Worm (Caenorhabditis elegans) whole organism, L2 larva: ENCODE results near the gene T08B6.9.

Experiments
- ZK546.5 ChIP-seq: sonication (generic microtip); optimal IDR thresholded peaks from 2 replicates; lab custom pipeline; 2017; ENCODE audit warnings: missing biosample characterization, missing genetic modification characterization
- aly-2 ChIP-seq: fragments of 150-350 bp; optimal IDR thresholded peaks from 2 replicates; lab custom pipeline; 2014; ENCODE audit warnings: missing biosample characterization, missing genetic modification characterization
- ama-1 ChIP-seq: fragments of 150-350 bp; optimal IDR thresholded peaks from 2 replicates; lab custom pipeline; 2018; ENCODE audit warnings: inconsistent platforms
- blmp-1 ChIP-seq: sonication (generic microtip); optimal IDR thresholded peaks from 2 replicates; lab custom pipeline; 2017; ENCODE audit warnings: missing genetic modification characterization, mild to moderate bottlenecking, missing compliant biosample characterization, antibody characterized with exemption, moderate library complexity; ENCODE audit not compliant: insufficient read depth
- crh-2 ChIP-seq: sonication (generic microtip); optimal IDR thresholded peaks from 2 replicates; lab custom pipeline; 2017; ENCODE audit warnings: missing biosample characterization, missing genetic modification characterization
- elt-3 ChIP-seq: sonication (generic microtip); optimal IDR thresholded peaks from 2 replicates; lab custom pipeline; 2017; ENCODE audit warnings: missing biosample characterization, missing genetic modification characterization
- gmeb-1 ChIP-seq: fragments of 150-350 bp; optimal IDR thresholded peaks from 2 replicates; lab custom pipeline; 2014; ENCODE audit warnings: missing biosample characterization, missing genetic modification characterization
- lin-39 ChIP-seq: fragments of 150-350 bp; optimal IDR thresholded peaks from 2 replicates; lab custom pipeline; 2014; ENCODE audit warnings: missing biosample characterization, missing genetic modification reagents, missing genetic modification characterization
- mdl-1 ChIP-seq, 2 experiments: fragments of 150-350 bp in 1 of 2; sonication (generic microtip) in 1 of 2; optimal IDR thresholded peaks; 2 replicates each; lab custom pipeline; 2017; ENCODE audit warnings: missing biosample characterization in 2 of 2, missing genetic modification characterization in 2 of 2
- nhr-237 ChIP-seq: fragments of 150-350 bp; optimal IDR thresholded peaks from 2 replicates; lab custom pipeline; 2014; ENCODE audit warnings: missing biosample characterization, missing genetic modification characterization
- nhr-6 ChIP-seq: fragments of 150-350 bp; optimal IDR thresholded peaks from 2 replicates; lab custom pipeline; 2014; ENCODE audit warnings: missing biosample characterization, missing genetic modification characterization
- unc-39 ChIP-seq: fragments of 150-350 bp; optimal IDR thresholded peaks from 2 replicates; lab custom pipeline; 2014; ENCODE audit warnings: missing biosample characterization, missing genetic modification characterization
- unc-62 ChIP-seq: fragments of 150-350 bp; optimal IDR thresholded peaks from 2 replicates; lab custom pipeline; 2014; ENCODE audit warnings: missing biosample characterization, missing genetic modification reagents, missing genetic modification characterization
- ztf-11 ChIP-seq: sonication (generic microtip); optimal IDR thresholded peaks from 2 replicates; lab custom pipeline; 2017; ENCODE audit warnings: missing biosample characterization, missing genetic modification characterization

- TF ChIP-seq lin-39 (tag; lab: Kevin White, UChicago) (no peak), ama-1 (lab: Kevin White, UChicago) (no peak), elt-3 (tag; lab: Kevin White, UChicago) (no peak), ztf-11 (no peak), mdl-1 (tag; optimal IDR thresholded peaks at IDR 0.05; lab: Kevin White, UChicago) (no peak), nhr-237 (tag; lab: Kevin White, UChicago) (no peak), unc-39 (tag; lab: Kevin White, UChicago) (no peak), blmp-1 (no peak), unc-62 (GFP tag; lab: Kevin White, UChicago) (no peak), nhr-6 (tag; lab: Kevin White, UChicago) (no peak), crh-2 (tag; lab: Kevin White, UChicago) (no peak), ZK546.5 (no peak), gmeb-1 (tag; lab: Kevin White, UChicago) (no peak), aly-2 (tag; lab: Kevin White, UChicago) (no peak)
Observed at ce11 chrIV:4867610-4868009, 23.0 kb upstream of the T08B6.9 start, which contains the start of gene str-172.
